Fruit fly (Drosophila melanogaster): Measurements from ENCODE around the gene Cyp4e3.
A peak's percentile ranks its signal among the peaks of the same experiment; 100 is the strongest.

Gene Cyp4e3

dm6 chr2L:9779147-9779546 lies 29.3 kb upstream of the Cyp4e3 start (continued):
- TF ChIP-seq D (optimal IDR thresholded peaks at IDR 0.05) (no peak), D (GFP tag; optimal IDR thresholded peaks at IDR 0.05) (no peak), CG8281 (tag; optimal IDR thresholded peaks at IDR 0.05) (no peak), vvl (GFP tag; IDR thresholded peaks at IDR 0.05) (no peak), GATAe (GFP tag; conservative IDR thresholded peaks at IDR 0.05) (no peak), ac (GFP tag; optimal IDR thresholded peaks at IDR 0.05) (no peak), psq (GFP tag; optimal IDR thresholded peaks at IDR 0.05) (no peak), CG7786 (GFP tag; optimal IDR thresholded peaks at IDR 0.05) (peak; percentile 30), stc (GFP tag; IDR thresholded peaks at IDR 0.05) (no peak), CG6854 (GFP tag; optimal IDR thresholded peaks at IDR 0.05) (no peak), vnd (GFP tag; IDR thresholded peaks at IDR 0.05; ENCODE audit: partially characterized antibody) (no peak), Med (GFP tag) (peak; percentile 87), CG13624 (GFP tag; optimal IDR thresholded peaks at IDR 0.05) (no peak), CG11093 (GFP tag; IDR thresholded peaks at IDR 0.05) (no peak), dmrt99B (tag; optimal IDR thresholded peaks at IDR 0.05) (no peak), h (optimal IDR thresholded peaks at IDR 0.05) (no peak), CG3726 (GFP tag; IDR thresholded peaks at IDR 0.05) (no peak), seq (GFP tag; IDR thresholded peaks at IDR 0.05) (0 out of 2 replicates have a peak, but pooled peaks have one; percentile 41), cas (GFP tag; IDR thresholded peaks at IDR 0.05) (no peak), hkb (optimal IDR thresholded peaks at IDR 0.05) (no peak), hkb (GFP tag; IDR thresholded peaks at IDR 0.05) (no peak), Hey (tag; optimal IDR thresholded peaks at IDR 0.05) (no peak), Max (GFP tag; optimal IDR thresholded peaks at IDR 0.05) (no peak), hth (optimal IDR thresholded peaks at IDR 0.05) (no peak), CG2875 (GFP tag; optimal IDR thresholded peaks at IDR 0.05) (no peak), CG8765 (GFP tag; IDR thresholded peaks at IDR 0.05) (no peak), gem (tag; optimal IDR thresholded peaks at IDR 0.05) (peak; percentile 61), sob (GFP tag; IDR thresholded peaks at IDR 0.05) (0 out of 2 replicates have a peak, but pooled peaks have one; percentile 6), CG10543 (GFP tag; optimal IDR thresholded peaks at IDR 0.05) (peak; percentile 30), CG3838 (GFP tag; optimal IDR thresholded peaks at IDR 0.05) (no peak), CG30020 (tag; optimal IDR thresholded peaks at IDR 0.05) (no peak), ap (GFP tag; IDR thresholded peaks at IDR 0.05) (no peak), inv (GFP tag; IDR thresholded peaks at IDR 0.05; ENCODE audit: partially characterized antibody) (no peak), sug (tag; optimal IDR thresholded peaks at IDR 0.05) (peak; percentile 6), wek (GFP tag; optimal IDR thresholded peaks at IDR 0.05) (no peak), nerfin-1 (tag; optimal IDR thresholded peaks at IDR 0.05) (no peak), CG15601 (tag; optimal IDR thresholded peaks at IDR 0.05) (no peak), CG10431 (GFP tag; optimal IDR thresholded peaks at IDR 0.05) (no peak), CG11398 (GFP tag; optimal IDR thresholded peaks at IDR 0.05) (no peak), CkIIα-i1 (GFP tag; IDR thresholded peaks at IDR 0.05) (no peak), run (tag; optimal IDR thresholded peaks at IDR 0.05) (no peak), BtbVII (GFP tag; optimal IDR thresholded peaks at IDR 0.05) (no peak), CG18764 (GFP tag; optimal IDR thresholded peaks at IDR 0.05) (no peak), gro (GFP tag; optimal IDR thresholded peaks at IDR 0.05) (no peak), CG10267 (tag; optimal IDR thresholded peaks at IDR 0.05) (no peak), onecut (GFP tag; IDR thresholded peaks at IDR 0.05) (no peak), twi (tag; optimal IDR thresholded peaks at IDR 0.05) (no peak), nom (GFP tag; optimal IDR thresholded peaks at IDR 0.05) (no peak), dati (GFP tag; IDR thresholded peaks at IDR 0.05) (no peak), CG9932 (GFP tag; IDR thresholded peaks at IDR 0.05) (peak; percentile 55; the same call in 1 of the 2 replicates), gcm2 (GFP tag; optimal IDR thresholded peaks at IDR 0.05) (no peak), CG13123 (GFP tag; optimal IDR thresholded peaks at IDR 0.05) (no peak), sna (GFP tag; IDR thresholded peaks at IDR 0.05; ENCODE audit: partially characterized antibody) (no peak)

All from whole organism, embryonic.